Worm (Caenorhabditis elegans) whole organism, L4 larva: ENCODE results near the gene mab-23.

Source experiments
- lin-1 ChIP-seq: fragments of 200-800 bp; sonication (Bioruptor generic); IDR thresholded peaks from 2 replicates; pipeline ENCODE4 v1.3.6; 2022; ENCODE audit warnings: missing genetic modification reagents, missing genetic modification characterization, missing compliant biosample characterization
- nhr-77 ChIP-seq: fragments of 150-350 bp; optimal IDR thresholded peaks from 2 replicates; lab custom pipeline; 2014; ENCODE audit warnings: missing biosample characterization, missing genetic modification characterization
- snpc-4 ChIP-seq: fragments of 150-350 bp; optimal IDR thresholded peaks from 2 replicates; lab custom pipeline; 2014; ENCODE audit warnings: missing biosample characterization, missing genetic modification characterization

DNA sequence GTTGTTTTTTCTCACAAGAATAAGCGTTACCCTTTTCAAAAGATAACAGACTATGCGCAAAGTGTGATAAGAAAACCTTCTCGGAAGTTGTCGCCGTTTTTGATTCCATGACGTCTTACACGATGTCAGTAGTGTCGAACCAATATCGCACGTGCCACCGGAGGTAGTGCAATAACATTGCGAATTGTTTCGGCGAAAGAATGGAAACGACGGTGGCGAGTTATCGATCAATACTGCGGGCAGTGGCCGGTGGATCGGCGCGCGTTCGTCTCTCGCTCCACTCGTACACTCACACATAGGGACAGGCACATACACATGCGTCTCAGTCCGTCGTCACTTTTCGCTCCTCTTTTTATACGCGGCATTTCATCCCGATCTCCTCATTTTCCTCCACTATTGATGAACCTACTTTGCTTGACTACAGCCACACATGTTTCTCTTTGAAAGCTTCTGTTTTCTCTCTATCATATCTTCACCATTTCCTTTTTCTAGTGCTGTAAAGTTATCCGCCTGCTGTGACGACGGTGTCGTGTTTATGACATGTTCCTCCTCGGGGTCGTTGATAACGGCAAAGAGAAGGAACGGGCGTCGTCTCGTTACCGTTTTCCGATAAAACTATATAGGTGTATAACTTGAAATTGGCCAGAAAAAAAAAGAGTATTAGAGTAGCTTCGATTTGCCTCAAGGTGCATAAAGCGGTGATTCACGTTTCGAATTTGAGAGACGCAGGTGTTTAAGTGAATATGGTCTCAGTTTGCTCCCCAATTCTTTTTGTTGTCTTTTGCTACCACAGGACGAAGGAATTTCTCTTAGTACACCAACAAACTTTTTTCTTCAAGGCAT lies 48.5 kb downstream of the mab-23 start:
- TF ChIP-seq lin-1 (GFP tag; lab: Robert Waterston, UW) (peak; percentile 23; the same call in 1 of the 2 replicates), snpc-4 (tag; lab: Kevin White, UChicago) (no peak), nhr-77 (no peak)
